Worm (Caenorhabditis elegans) whole organism, L3 larva: ENCODE results near the gene R05H11.1.

Experiments used
- elt-1 ChIP-seq: fragments of 150-350 bp; optimal IDR thresholded peaks from 2 replicates; lab custom pipeline; 2014; ENCODE audit warnings: missing biosample characterization, missing genetic modification characterization
- elt-3 ChIP-seq, 3 experiments: fragments of 150-350 bp in 1 of 3; sonication (generic microtip) in 2 of 3; optimal IDR thresholded peaks; 2 replicates in 2 of 3; 4 replicates in 1 of 3; lab custom pipeline; 2014 to 2017; ENCODE audit warnings: missing biosample characterization in 3 of 3, missing genetic modification characterization in 3 of 3
- nhr-67 ChIP-seq: fragments of 150-350 bp; optimal IDR thresholded peaks from 2 replicates; lab custom pipeline; 2014; ENCODE audit warnings: missing biosample characterization, missing genetic modification characterization
- ztf-11 ChIP-seq: fragments of 150-350 bp; optimal IDR thresholded peaks from 2 replicates; lab custom pipeline; 2014; ENCODE audit warnings: missing biosample characterization, missing genetic modification characterization

DNA sequence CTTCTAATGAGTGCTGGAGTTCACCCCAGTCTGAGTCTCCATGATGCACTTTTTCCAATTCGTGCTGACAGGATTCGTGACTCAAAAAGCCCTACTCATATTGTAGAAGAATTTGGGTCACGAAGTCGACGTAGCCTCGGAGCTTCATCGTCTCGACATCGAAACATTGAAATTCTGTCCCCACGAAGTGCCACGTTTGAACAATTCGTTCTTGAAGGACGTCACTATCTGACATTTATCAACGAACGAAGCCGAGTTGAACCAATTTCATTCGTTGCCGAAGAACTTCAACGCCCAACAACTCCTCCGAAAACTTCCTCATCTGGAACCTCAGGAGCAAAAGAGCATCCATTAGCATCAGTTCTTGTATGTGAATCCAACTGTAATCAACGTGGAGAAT lies 43.7 kb downstream of the R05H11.1 start:
- TF ChIP-seq elt-1 = no peak
- no peak for TF ChIP-seq ztf-11 (tag; lab: Kevin White, UChicago)
- no peak for TF ChIP-seq elt-3 (tag; optimal IDR thresholded peaks at IDR 0.05; lab: Kevin White, UChicago)
- TF ChIP-seq nhr-67 (tag; lab: Kevin White, UChicago) = no peak
